Worm (Caenorhabditis elegans) whole organism, L3 larva: ENCODE measurements around the gene W05E10.2.
A peak's percentile ranks its signal among the peaks of the same experiment; 100 is the strongest.

Source experiments
- ama-1 ChIP-seq: fragments of 150-350 bp; optimal IDR thresholded peaks from 2 replicates; lab custom pipeline; 2018
- ceh-16 ChIP-seq: sonication (generic microtip); optimal IDR thresholded peaks from 2 replicates; lab custom pipeline; 2017; ENCODE audit warnings: missing biosample characterization, missing genetic modification characterization
- eor-1 ChIP-seq, 2 experiments: fragments of 150-350 bp; optimal IDR thresholded peaks; 2 replicates each; lab custom pipeline; 2014 to 2018; ENCODE audit warnings: missing biosample characterization in 2 of 2, missing genetic modification characterization in 2 of 2
- fkh-10 ChIP-seq: sonication (generic microtip); optimal IDR thresholded peaks from 2 replicates; lab custom pipeline; 2017; ENCODE audit warnings: missing biosample characterization, missing genetic modification reagents, missing genetic modification characterization
- lin-39 ChIP-seq: fragments of 150-350 bp; optimal IDR thresholded peaks from 2 replicates; lab custom pipeline; 2018; ENCODE audit warnings: missing biosample characterization, missing genetic modification reagents, missing genetic modification characterization
- nfya-1 ChIP-seq: sonication (generic microtip); optimal IDR thresholded peaks from 2 replicates; lab custom pipeline; 2017; ENCODE audit warnings: missing genetic modification characterization, mild to moderate bottlenecking, missing compliant biosample characterization, antibody characterized with exemption, moderate library complexity; ENCODE audit not compliant: insufficient read depth
- nhr-11 ChIP-seq: fragments of 150-350 bp; optimal IDR thresholded peaks from 2 replicates; lab custom pipeline; 2014; ENCODE audit warnings: missing biosample characterization, missing genetic modification characterization
- nhr-12 ChIP-seq: fragments of 150-350 bp; optimal IDR thresholded peaks from 2 replicates; lab custom pipeline; 2014; ENCODE audit warnings: missing biosample characterization, missing genetic modification characterization
- nhr-23 ChIP-seq: fragments of 150-350 bp; optimal IDR thresholded peaks from 2 replicates; lab custom pipeline; 2014; ENCODE audit warnings: missing biosample characterization, missing genetic modification reagents, missing genetic modification characterization
- nhr-237 ChIP-seq: fragments of 150-350 bp; optimal IDR thresholded peaks from 2 replicates; lab custom pipeline; 2014; ENCODE audit warnings: missing biosample characterization, missing genetic modification characterization
- nhr-25 ChIP-seq: sonication (generic microtip); optimal IDR thresholded peaks from 2 replicates; lab custom pipeline; 2017; ENCODE audit warnings: missing biosample characterization, missing genetic modification characterization
- skn-1 ChIP-seq: fragments of 150-350 bp; optimal IDR thresholded peaks from 2 replicates; lab custom pipeline; 2014; ENCODE audit warnings: missing biosample characterization, missing genetic modification characterization

DNA sequence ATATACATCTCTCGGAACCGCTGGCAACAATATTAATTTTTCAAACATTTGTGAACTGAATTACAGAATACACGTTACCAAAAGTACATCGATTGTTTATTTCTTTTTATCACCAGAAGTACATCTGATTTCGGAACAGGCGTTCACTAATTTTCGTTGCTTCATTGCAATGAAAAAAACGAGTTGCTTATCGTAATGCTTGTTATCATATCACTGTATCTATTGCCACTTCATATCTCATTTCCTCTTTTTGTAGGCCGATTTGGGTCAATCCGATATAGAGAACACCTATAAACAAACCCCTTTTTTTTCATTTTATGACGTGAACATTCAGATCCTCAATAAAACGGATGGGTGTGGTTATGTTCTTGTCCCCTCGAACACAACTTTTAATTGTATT lies 50.4 kb downstream of the W05E10.2 start:
- TF ChIP-seq ceh-16 (no peak), nhr-23 (tag; lab: Kevin White, UChicago) (peak; percentile 39), nhr-237 (tag; lab: Kevin White, UChicago) (no peak), eor-1 (tag; optimal IDR thresholded peaks at IDR 0.05; lab: Kevin White, UChicago) (no peak), skn-1 (tag; lab: Kevin White, UChicago) (no peak), fkh-10 (GFP tag; lab: Kevin White, UChicago) (no peak), nhr-25 (tag; lab: Kevin White, UChicago) (no peak), lin-39 (no peak), nhr-12 (tag; lab: Kevin White, UChicago) (no peak), nfya-1 (tag; lab: Kevin White, UChicago) (no peak), nhr-11 (tag; lab: Kevin White, UChicago) (no peak), ama-1 (no peak)
